Fruit fly (Drosophila melanogaster) whole organism, embryonic: ENCODE measurements around the gene CG42820.
A peak's percentile ranks its signal among the peaks of the same experiment; 100 is the strongest.

Experiments used
- Ada2b ChIP-seq: fragments of 200-800 bp; sonication (Bioruptor generic); IDR thresholded peaks from 2 replicates; pipeline ENCODE4 v1.3.6; 2022; ENCODE audit warnings: missing biosample characterization, missing genetic modification characterization
- Bdp1 ChIP-seq: fragments of 200-800 bp; sonication (Bioruptor generic); optimal IDR thresholded peaks from 3 replicates; lab custom pipeline; 2016; ENCODE audit warnings: missing biosample characterization, missing genetic modification characterization
- CG10366 ChIP-seq: fragments of 200-800 bp; sonication (Bioruptor generic); IDR thresholded peaks from 2 replicates; pipeline ENCODE4 v1.3.6; 2022; ENCODE audit warnings: missing biosample characterization, missing genetic modification characterization
- CG10959 ChIP-seq: fragments of 200-800 bp; sonication (Bioruptor generic); IDR thresholded peaks from 2 replicates; pipeline ENCODE4 v1.3.6; 2022; ENCODE audit warnings: missing biosample characterization, missing genetic modification characterization
- CG11093 ChIP-seq: fragments of 200-800 bp; sonication (Bioruptor generic); IDR thresholded peaks from 3 replicates; pipeline ENCODE4 v1.3.6; 2022; ENCODE audit warnings: missing biosample characterization, missing genetic modification characterization
- CG11398 ChIP-seq: fragments of 200-800 bp; sonication (Bioruptor generic); optimal IDR thresholded peaks from 2 replicates; lab custom pipeline; 2016; ENCODE audit warnings: missing biosample characterization, missing genetic modification characterization
- CG11696 ChIP-seq: fragments of 200-800 bp; sonication (Bioruptor generic); IDR thresholded peaks from 2 replicates; pipeline ENCODE4 v1.3.6; 2022; ENCODE audit warnings: missing biosample characterization, missing genetic modification characterization
- CG12155 ChIP-seq: fragments of 200-800 bp; sonication (Bioruptor generic); optimal IDR thresholded peaks from 3 replicates; lab custom pipeline; 2016; ENCODE audit warnings: missing biosample characterization, missing genetic modification characterization
- CG16815 ChIP-seq: fragments of 200-800 bp; sonication (Bioruptor generic); optimal IDR thresholded peaks from 3 replicates; lab custom pipeline; 2017; ENCODE audit warnings: missing biosample characterization, mild to moderate bottlenecking, missing genetic modification characterization
- CG17186 ChIP-seq: fragments of 200-800 bp; sonication (Bioruptor generic); optimal IDR thresholded peaks from 3 replicates; lab custom pipeline; 2017; ENCODE audit warnings: missing biosample characterization, missing genetic modification reagents, missing genetic modification characterization
- CG18011 ChIP-seq: fragments of 200-800 bp; sonication (Bioruptor generic); optimal IDR thresholded peaks from 2 replicates; lab custom pipeline; 2017; ENCODE audit warnings: missing biosample characterization, missing genetic modification characterization, mild to moderate bottlenecking, moderate library complexity, missing genotype
- CG30403 ChIP-seq: fragments of 200-800 bp; sonication (Bioruptor generic); optimal IDR thresholded peaks from 3 replicates; lab custom pipeline; 2016; ENCODE audit warnings: missing biosample characterization, missing genetic modification characterization
- CG32772 ChIP-seq: fragments of 200-800 bp; sonication (Bioruptor generic); IDR thresholded peaks from 2 replicates; pipeline ENCODE4 v1.3.6; 2022; ENCODE audit warnings: missing biosample characterization, missing genetic modification characterization
- CG34422 ChIP-seq: fragments of 200-800 bp; sonication (Bioruptor generic); IDR thresholded peaks from 3 replicates; pipeline ENCODE4 v1.3.6; 2022; ENCODE audit warnings: missing biosample characterization, missing genetic modification characterization
- CG6683 ChIP-seq: fragments of 200-800 bp; sonication (Bioruptor generic); optimal IDR thresholded peaks from 2 replicates; lab custom pipeline; 2017; ENCODE audit warnings: missing biosample characterization, mild to moderate bottlenecking, missing genetic modification characterization, missing genetic modification reagents
- CG6689 ChIP-seq: fragments of 200-800 bp; sonication (Bioruptor generic); IDR thresholded peaks from 2 replicates; pipeline ENCODE4 v1.3.6; 2022; ENCODE audit warnings: missing biosample characterization, missing genetic modification characterization
- CG6765 ChIP-seq: fragments of 200-800 bp; sonication (Bioruptor generic); optimal IDR thresholded peaks from 3 replicates; lab custom pipeline; 2017; ENCODE audit warnings: missing biosample characterization, mild to moderate bottlenecking, missing genetic modification characterization
- CG7786 ChIP-seq: fragments of 200-800 bp; sonication (Bioruptor generic); optimal IDR thresholded peaks from 2 replicates; lab custom pipeline; 2016; ENCODE audit warnings: missing biosample characterization, missing genetic modification characterization
- CG7928 ChIP-seq: fragments of 200-800 bp; sonication (Bioruptor generic); optimal IDR thresholded peaks from 2 replicates; lab custom pipeline; 2017; ENCODE audit warnings: missing biosample characterization, mild to moderate bottlenecking, missing genetic modification characterization
- CG8924 ChIP-seq: fragments of 200-800 bp; optimal IDR thresholded peaks from 3 replicates; lab custom pipeline; 2019; ENCODE audit warnings: missing biosample characterization, mild to moderate bottlenecking, missing genetic modification characterization, moderate library complexity
- CG9609 ChIP-seq: fragments of 200-800 bp; sonication (Bioruptor generic); optimal IDR thresholded peaks from 3 replicates; lab custom pipeline; 2016; ENCODE audit warnings: missing biosample characterization, missing genetic modification characterization
- Deaf1 ChIP-seq: fragments of 200-800 bp; optimal IDR thresholded peaks from 3 replicates; lab custom pipeline; 2019; ENCODE audit warnings: missing biosample characterization, mild to moderate bottlenecking, missing genetic modification characterization, moderate library complexity
- Dek ChIP-seq: fragments of 200-800 bp; sonication (Bioruptor generic); optimal IDR thresholded peaks from 3 replicates; lab custom pipeline; 2019; ENCODE audit warnings: missing biosample characterization, mild to moderate bottlenecking, missing genetic modification characterization, moderate library complexity
- H15 ChIP-seq: fragments of 200-800 bp; sonication (Bioruptor generic); IDR thresholded peaks from 3 replicates; pipeline ENCODE4 v1.3.6; 2022; ENCODE audit warnings: missing biosample characterization, missing genetic modification characterization
- Hand ChIP-seq: fragments of 200-800 bp; sonication (Bioruptor generic); optimal IDR thresholded peaks from 2 replicates; lab custom pipeline; 2017; ENCODE audit warnings: mild to moderate bottlenecking, missing biosample characterization, missing genetic modification reagents, missing genetic modification characterization
- HmgD ChIP-seq: fragments of 200-800 bp; sonication (Bioruptor generic); optimal IDR thresholded peaks from 3 replicates; lab custom pipeline; 2016; ENCODE audit warnings: missing biosample characterization, missing genetic modification characterization
- Max ChIP-seq: fragments of 200-800 bp; sonication (Bioruptor generic); optimal IDR thresholded peaks from 2 replicates; lab custom pipeline; 2016; ENCODE audit warnings: missing biosample characterization, mild to moderate bottlenecking, missing genetic modification characterization
- Spps ChIP-seq: fragments of 200-800 bp; sonication (Bioruptor generic); optimal IDR thresholded peaks from 2 replicates; lab custom pipeline; 2018; ENCODE audit warnings: missing biosample characterization, mild to moderate bottlenecking, missing genetic modification characterization
- ara ChIP-seq: fragments of 200-800 bp; sonication (Bioruptor generic); IDR thresholded peaks from 2 replicates; pipeline ENCODE4 v1.3.6; 2022; ENCODE audit warnings: missing biosample characterization, missing genetic modification characterization
- br ChIP-seq: fragments of >200 bp; optimal IDR thresholded peaks from 2 replicates; lab custom pipeline; 2017
- bsh ChIP-seq, 2 experiments: fragments of 200-800 bp; sonication (Bioruptor generic); optimal IDR thresholded peaks; 2 replicates each; lab custom pipeline; 2017 to 2018; ENCODE audit warnings: mild to moderate bottlenecking in 2 of 2, missing biosample characterization in 2 of 2, missing genetic modification characterization in 2 of 2, moderate library complexity in 1 of 2
- caup ChIP-seq: fragments of 200-800 bp; sonication (Bioruptor generic); optimal IDR thresholded peaks from 3 replicates; lab custom pipeline; 2017; ENCODE audit warnings: missing biosample characterization, mild to moderate bottlenecking, missing genetic modification characterization, moderate library complexity; ENCODE audit not compliant: severe bottlenecking
- chn ChIP-seq: fragments of 200-800 bp; sonication (Bioruptor generic); optimal IDR thresholded peaks from 2 replicates; lab custom pipeline; 2016; ENCODE audit warnings: missing biosample characterization, missing genetic modification characterization
- ci ChIP-seq: fragments of 200-800 bp; sonication (Bioruptor generic); IDR thresholded peaks from 3 replicates; pipeline ENCODE4 v1.3.6; 2022; ENCODE audit warnings: missing biosample characterization, missing genetic modification characterization
- dysf ChIP-seq: fragments of 200-800 bp; sonication (Bioruptor generic); IDR thresholded peaks from 3 replicates; pipeline ENCODE4 v1.3.6; 2022; ENCODE audit warnings: missing biosample characterization, missing genetic modification characterization
- exex ChIP-seq: fragments of 200-800 bp; sonication (Bioruptor generic); optimal IDR thresholded peaks from 4 replicates; lab custom pipeline; 2018; ENCODE audit warnings: missing biosample characterization, mild to moderate bottlenecking, missing genetic modification characterization, moderate library complexity
- fd96Cb ChIP-seq: fragments of 200-800 bp; sonication (Bioruptor generic); optimal IDR thresholded peaks from 2 replicates; lab custom pipeline; 2018; ENCODE audit warnings: missing biosample characterization, mild to moderate bottlenecking, missing genetic modification characterization, moderate library complexity
- ftz-f1 ChIP-seq: fragments of 200-800 bp; sonication (Bioruptor generic); optimal IDR thresholded peaks from 2 replicates; lab custom pipeline; 2016; ENCODE audit warnings: missing biosample characterization, missing genetic modification characterization
- fu2 ChIP-seq: fragments of 200-800 bp; sonication (Bioruptor generic); optimal IDR thresholded peaks from 2 replicates; lab custom pipeline; 2016; ENCODE audit warnings: missing biosample characterization, missing genetic modification characterization
- gce ChIP-seq: fragments of 200-800 bp; sonication (Bioruptor generic); IDR thresholded peaks from 3 replicates; pipeline ENCODE4 v1.3.6; 2022; ENCODE audit warnings: missing biosample characterization, missing genetic modification characterization
- gem ChIP-seq: fragments of 200-800 bp; sonication (Bioruptor generic); optimal IDR thresholded peaks from 2 replicates; lab custom pipeline; 2019; ENCODE audit warnings: missing biosample characterization, mild to moderate bottlenecking, missing genetic modification characterization, moderate library complexity
- her ChIP-seq: fragments of 200-800 bp; sonication (Bioruptor generic); optimal IDR thresholded peaks from 2 replicates; lab custom pipeline; 2016; ENCODE audit warnings: missing biosample characterization, missing genetic modification characterization
- org-1 ChIP-seq: fragments of 200-800 bp; sonication (Bioruptor generic); optimal IDR thresholded peaks from 2 replicates; lab custom pipeline; 2017; ENCODE audit warnings: missing biosample characterization, missing genetic modification characterization
- phol ChIP-seq: fragments of 200-800 bp; sonication (Bioruptor generic); optimal IDR thresholded peaks from 3 replicates; lab custom pipeline; 2018; ENCODE audit warnings: missing biosample characterization, mild to moderate bottlenecking, missing genetic modification characterization, moderate library complexity
- pnt ChIP-seq: fragments of 200-800 bp; sonication (Bioruptor generic); optimal IDR thresholded peaks from 3 replicates; lab custom pipeline; 2016; ENCODE audit warnings: missing biosample characterization, missing genetic modification characterization
- repo ChIP-seq: fragments of 200-800 bp; sonication (Bioruptor generic); optimal IDR thresholded peaks from 2 replicates; lab custom pipeline; 2016; ENCODE audit warnings: missing biosample characterization, missing genetic modification characterization
- ro ChIP-seq: fragments of 200-800 bp; sonication (Bioruptor generic); IDR thresholded peaks from 2 replicates; pipeline ENCODE4 v1.3.6; 2022; ENCODE audit warnings: missing biosample characterization, missing genetic modification characterization
- sim ChIP-seq: fragments of 200-800 bp; sonication (Bioruptor generic); IDR thresholded peaks from 2 replicates; pipeline ENCODE4 v1.3.6; 2022; ENCODE audit warnings: missing biosample characterization, missing genetic modification characterization
- stc ChIP-seq: fragments of 200-800 bp; sonication (Bioruptor generic); IDR thresholded peaks from 2 replicates; pipeline ENCODE4 v1.3.6; 2022; ENCODE audit warnings: missing biosample characterization, missing genetic modification characterization
- trem ChIP-seq: fragments of 200-800 bp; optimal IDR thresholded peaks from 3 replicates; lab custom pipeline; 2019; ENCODE audit warnings: missing biosample characterization, mild to moderate bottlenecking, missing genetic modification characterization, moderate library complexity
- twi ChIP-seq: fragments of 200-800 bp; optimal IDR thresholded peaks from 2 replicates; lab custom pipeline; 2019; ENCODE audit warnings: missing biosample characterization, mild to moderate bottlenecking, missing genetic modification characterization, moderate library complexity

CG42820 gene

dm6 chr2L:8416350-8417046, 24.3 kb upstream of the CG42820 start (continued):
- TF ChIP-seq CG11696 (GFP tag; lab: Robert Waterston, UW) (no peak), H15 (no peak), gem (tag; lab: Kevin White, UChicago) (peak; percentile 1), caup (no peak), CG32772 (GFP tag; lab: Robert Waterston, UW) (no peak), repo (GFP tag; lab: Kevin White, UChicago) (no peak), fd96Cb (tag; lab: Kevin White, UChicago) (no peak), CG11093 (GFP tag; lab: Robert Waterston, UW) (no peak), fu2 (GFP tag; lab: Kevin White, UChicago) (no peak), Deaf1 (tag; lab: Kevin White, UChicago) (peak; percentile 43), CG10366 (GFP tag; lab: Robert Waterston, UW) (no peak), Bdp1 (GFP tag; lab: Kevin White, UChicago) (no peak), chn (peak; percentile 42), CG11398 (GFP tag; lab: Kevin White, UChicago) (no peak), pnt (GFP tag; lab: Kevin White, UChicago) (no peak), CG16815 (GFP tag; lab: Kevin White, UChicago) (no peak), HmgD (GFP tag; lab: Kevin White, UChicago) (peak; percentile 57), CG8924 (tag; lab: Kevin White, UChicago) (no peak), trem (tag; lab: Kevin White, UChicago) (peak; percentile 20), ci (GFP tag; lab: Robert Waterston, UW) (peak; percentile 29; the same call in 1 of the 3 replicates), exex (tag; lab: Kevin White, UChicago) (no peak), ara (GFP tag; lab: Robert Waterston, UW) (no peak), Ada2b (GFP tag; lab: Robert Waterston, UW) (no peak), Spps (tag; lab: Kevin White, UChicago) (no peak), gce (GFP tag; lab: Robert Waterston, UW) (0 out of 3 replicates have a peak, but pooled peaks have one; percentile 39), ro (no peak), bsh (GFP tag; optimal IDR thresholded peaks at IDR 0.05; lab: Kevin White, UChicago) (peak in 1 of 2 experiments; percentile 70), CG6683 (no peak), CG12155 (GFP tag; lab: Kevin White, UChicago) (no peak), CG7928 (GFP tag; lab: Kevin White, UChicago) (no peak), CG9609 (GFP tag; lab: Kevin White, UChicago) (peak; percentile 25), her (GFP tag; lab: Kevin White, UChicago) (peak; percentile 51), phol (tag; lab: Kevin White, UChicago) (no peak), CG18011 (GFP tag; lab: Kevin White, UChicago) (no peak), CG30403 (GFP tag; lab: Kevin White, UChicago) (no peak), dysf (0 out of 3 replicates have a peak, but pooled peaks have one; percentile 30), org-1 (GFP tag; lab: Kevin White, UChicago) (no peak), br (no peak), Dek (tag; lab: Kevin White, UChicago) (no peak), ftz-f1 (GFP tag; lab: Kevin White, UChicago) (no peak), Max (GFP tag; lab: Kevin White, UChicago) (no peak), twi (peak; percentile 7), stc (GFP tag; lab: Robert Waterston, UW) (no peak), sim (GFP tag; lab: Robert Waterston, UW) (0 out of 2 replicates have a peak, but pooled peaks have one; percentile 5), CG10959 (no peak), CG17186 (GFP tag; lab: Kevin White, UChicago) (no peak), CG7786 (GFP tag; lab: Kevin White, UChicago) (no peak), Hand (GFP tag; lab: Kevin White, UChicago) (no peak), CG34422 (GFP tag; lab: Robert Waterston, UW) (peak; percentile 43; the same call in 1 of the 3 replicates), CG6765 (GFP tag; lab: Kevin White, UChicago) (no peak), CG6689 (GFP tag; lab: Robert Waterston, UW) (no peak)
